Fruit fly (Drosophila melanogaster) whole organism, embryonic: ENCODE results near the gene RpL8.

Experiments
- CG17829 ChIP-seq: fragments of 200-800 bp; optimal IDR thresholded peaks from 2 replicates; lab custom pipeline; 2019; ENCODE audit warnings: missing biosample characterization, mild to moderate bottlenecking, missing genetic modification characterization, moderate library complexity
- CG31388 ChIP-seq: fragments of 200-800 bp; sonication (Bioruptor generic); optimal IDR thresholded peaks from 2 replicates; lab custom pipeline; 2016; ENCODE audit warnings: missing biosample characterization, missing genetic modification characterization
- CG4854 ChIP-seq: fragments of 200-800 bp; sonication (Bioruptor generic); optimal IDR thresholded peaks from 2 replicates; lab custom pipeline; 2016; ENCODE audit warnings: missing biosample characterization, missing genetic modification characterization, inconsistent platforms
- Ets97D ChIP-seq: fragments of 200-800 bp; sonication (Bioruptor generic); optimal IDR thresholded peaks from 3 replicates; lab custom pipeline; 2016; ENCODE audit warnings: missing biosample characterization, missing genetic modification characterization
- H2.0 ChIP-seq: fragments of 200-800 bp; sonication (Bioruptor generic); IDR thresholded peaks from 2 replicates; pipeline ENCODE4 v1.3.6; 2022; ENCODE audit warnings: missing biosample characterization, missing genetic modification characterization
- mirr ChIP-seq: fragments of 200-800 bp; sonication (Bioruptor generic); optimal IDR thresholded peaks from 3 replicates; lab custom pipeline; 2018; ENCODE audit warnings: missing biosample characterization, mild to moderate bottlenecking, missing genetic modification characterization
- slou ChIP-seq: fragments of 200-800 bp; sonication (Bioruptor generic); optimal IDR thresholded peaks from 3 replicates; lab custom pipeline; 2016; ENCODE audit warnings: missing biosample characterization, missing genetic modification characterization
- sug ChIP-seq: fragments of 200-800 bp; optimal IDR thresholded peaks from 2 replicates; lab custom pipeline; 2019; ENCODE audit warnings: missing biosample characterization, mild to moderate bottlenecking, missing genetic modification characterization, moderate library complexity

- TF ChIP-seq CG4854 (GFP tag; lab: Kevin White, UChicago) (no peak), sug (tag; lab: Kevin White, UChicago) (no peak), Ets97D (GFP tag; lab: Kevin White, UChicago) (peak; percentile 14), CG17829 (no peak), H2.0 (GFP tag; lab: Robert Waterston, UW) (no peak), slou (GFP tag; lab: Kevin White, UChicago) (no peak), mirr (no peak), CG31388 (GFP tag; lab: Kevin White, UChicago) (no peak)
Observed at dm6 chr3L:2632048-2632762, 44.9 kb downstream of the RpL8 start.
